Worm (Caenorhabditis elegans): ENCODE measurements around the gene fbxb-45.
A peak's percentile ranks its signal among the peaks of the same experiment; 100 is the strongest.
"Not testable (repeated sequence)": the region's sequence is repeated elsewhere in the genome, so short reads cannot be mapped to it uniquely, and the experiment has no call there.

fbxb-45 gene

ce11 chrII:1043932-1044331 is at the start of gene fbxb-45:
fbxb-45 (minus strand) TSS chrII:1044032.
- not testable (repeated sequence) for TF ChIP-seq aly-2, lin-15B, nhr-67 (tag; optimal IDR thresholded peaks at IDR 0.05)

- TF ChIP-seq pha-4 (tag; optimal IDR thresholded peaks at IDR 0.05) (peak; percentile 5), ceh-82 (tag; optimal IDR thresholded peaks at IDR 0.05) (no peak), aly-2 (tag; optimal IDR thresholded peaks at IDR 0.05) (no peak)
Observed at ce11 chrII:1091706-1092105, 47.9 kb upstream of the fbxb-45 start, which contains the start of gene snf-3. snf-3 (plus strand) TSS chrII:1092006.

- TF ChIP-seq jun-1 (tag; optimal IDR thresholded peaks at IDR 0.05), result no peak
- TF ChIP-seq nhr-23 (tag; optimal IDR thresholded peaks at IDR 0.05), result peak; percentile 26
- TF ChIP-seq nhr-25 (tag; optimal IDR thresholded peaks at IDR 0.05), result peak; percentile 68
Observed at ce11 chrII:1090743-1091142, 46.9 kb upstream of the fbxb-45 start.

ce11 chrII:1088527-1089230 is 44.8 kb upstream of the fbxb-45 start:
- TF ChIP-seq pqm-1 (tag; optimal IDR thresholded peaks at IDR 0.05) (no peak), nhr-67 (tag; optimal IDR thresholded peaks at IDR 0.05) (no peak), nfya-1 (tag; optimal IDR thresholded peaks at IDR 0.05; ENCODE audit: insufficient read depth) (no peak), nhr-77 (tag; optimal IDR thresholded peaks at IDR 0.05) (no peak), pha-4 (tag; optimal IDR thresholded peaks at IDR 0.05) (no peak), sea-2 (GFP tag; optimal IDR thresholded peaks at IDR 0.05) (no peak), eor-1 (tag; optimal IDR thresholded peaks at IDR 0.05) (no peak), snpc-4 (tag; optimal IDR thresholded peaks at IDR 0.05) (no peak)

- no peak for TF ChIP-seq zag-1 (tag; optimal IDR thresholded peaks at IDR 0.05)
- peak; percentile 19 for TF ChIP-seq egl-5 (tag; optimal IDR thresholded peaks at IDR 0.05)
- no peak for TF ChIP-seq unc-39 (tag; optimal IDR thresholded peaks at IDR 0.05)
- no peak for TF ChIP-seq hmg-11 (tag; optimal IDR thresholded peaks at IDR 0.05)
- no peak for TF ChIP-seq nhr-43 (tag; optimal IDR thresholded peaks at IDR 0.05; ENCODE audit: poor library complexity, severe bottlenecking)
- TF ChIP-seq unc-62 (GFP tag; optimal IDR thresholded peaks at IDR 0.05), result no peak
- peak; percentile 15 for TF ChIP-seq nfya-1 (tag; optimal IDR thresholded peaks at IDR 0.05; ENCODE audit: insufficient read depth)
- peak; percentile 10 for TF ChIP-seq pha-4 (tag; optimal IDR thresholded peaks at IDR 0.05)
- TF ChIP-seq nhr-23 (tag; optimal IDR thresholded peaks at IDR 0.05), result peak; percentile 5
Observed at ce11 chrII:1086479-1086878, 42.6 kb upstream of the fbxb-45 start.

- no peak for TF ChIP-seq R02D3.7 (tag; optimal IDR thresholded peaks at IDR 0.05)
- no peak for TF ChIP-seq zag-1 (tag; optimal IDR thresholded peaks at IDR 0.05)
- TF ChIP-seq pqm-1 (tag; optimal IDR thresholded peaks at IDR 0.05), result no peak
- no peak for TF ChIP-seq nhr-43 (tag; optimal IDR thresholded peaks at IDR 0.05; ENCODE audit: poor library complexity, severe bottlenecking)
- TF ChIP-seq nhr-12 (tag; optimal IDR thresholded peaks at IDR 0.05), result no peak
- no peak for TF ChIP-seq ceh-28 (tag; optimal IDR thresholded peaks at IDR 0.05)
- no peak for TF ChIP-seq fkh-2 (tag; optimal IDR thresholded peaks at IDR 0.05)
- no peak for TF ChIP-seq ama-1 (optimal IDR thresholded peaks at IDR 0.05)
- TF ChIP-seq elt-1 (tag; optimal IDR thresholded peaks at IDR 0.05), result no peak
- TF ChIP-seq egl-5 (tag; optimal IDR thresholded peaks at IDR 0.05), result no peak
- no peak for TF ChIP-seq egl-27 (tag; optimal IDR thresholded peaks at IDR 0.05)
- TF ChIP-seq daf-12 (tag; optimal IDR thresholded peaks at IDR 0.05), result no peak
- no peak for TF ChIP-seq nhr-23 (tag; optimal IDR thresholded peaks at IDR 0.05)
- no peak for TF ChIP-seq unc-39 (tag; optimal IDR thresholded peaks at IDR 0.05)
- no peak for TF ChIP-seq ceh-16 (tag; optimal IDR thresholded peaks at IDR 0.05)
- no peak for TF ChIP-seq ztf-11 (tag; optimal IDR thresholded peaks at IDR 0.05)
- no peak for TF ChIP-seq fos-1 (tag; optimal IDR thresholded peaks at IDR 0.05)
Observed at ce11 chrII:1085546-1085945, 41.7 kb upstream of the fbxb-45 start.

Measured in whole organism, L3 larva.